Worm (Caenorhabditis elegans): ENCODE measurements around the gene srx-95.
A peak's percentile ranks its signal among the peaks of the same experiment; 100 is the strongest.

The srx-95 gene

ce11 chrII:6782738-6783163, 28.2 kb upstream of the srx-95 start (continued):
- no peak for TF ChIP-seq F33H1.4 (GFP tag; IDR thresholded peaks at IDR 0.05)
- peak; percentile 42 for TF ChIP-seq tlf-1 (GFP tag; optimal IDR thresholded peaks at IDR 0.05)
- TF ChIP-seq hrde-1 (tag; optimal IDR thresholded peaks at IDR 0.05; ENCODE audit: borderline replicate concordance): no peak
- no peak for TF ChIP-seq let-526 (GFP tag; IDR thresholded peaks at IDR 0.05)
- TF ChIP-seq nfyb-1 (GFP tag; IDR thresholded peaks at IDR 0.05): peak; percentile 82
- TF ChIP-seq ztf-22 (GFP tag; optimal IDR thresholded peaks at IDR 0.05): no peak
- no peak for TF ChIP-seq nhr-120 (GFP tag; IDR thresholded peaks at IDR 0.05)
- TF ChIP-seq athp-1 (tag; optimal IDR thresholded peaks at IDR 0.05): no peak
- no peak for TF ChIP-seq F22D6.2 (tag; optimal IDR thresholded peaks at IDR 0.05)
- TF ChIP-seq F57A8.1 (GFP tag; optimal IDR thresholded peaks at IDR 0.05): no peak
- peak; percentile 23 for TF ChIP-seq lin-40 (tag; optimal IDR thresholded peaks at IDR 0.05)
- TF ChIP-seq pbrm-1 (GFP tag; IDR thresholded peaks at IDR 0.05): 0 out of 2 replicates have a peak, but pooled peaks have one; percentile 33
- TF ChIP-seq let-607 (tag; optimal IDR thresholded peaks at IDR 0.05): no peak
- TF ChIP-seq lin-26 (GFP tag; IDR thresholded peaks at IDR 0.05): 0 out of 2 replicates have a peak, but pooled peaks have one; percentile 44
- TF ChIP-seq akir-1 (GFP tag; optimal IDR thresholded peaks at IDR 0.05): no peak
- TF ChIP-seq sea-2 (GFP tag; IDR thresholded peaks at IDR 0.05): no peak
- no peak for TF ChIP-seq B0261.1 (tag; optimal IDR thresholded peaks at IDR 0.05)

- no peak for TF ChIP-seq cebp-2 (GFP tag; IDR thresholded peaks at IDR 0.05)
- no peak for TF ChIP-seq ZK185.1 (tag; optimal IDR thresholded peaks at IDR 0.05; ENCODE audit: poor library complexity, severe bottlenecking)
- no peak for TF ChIP-seq atf-7 (tag; optimal IDR thresholded peaks at IDR 0.05)
- TF ChIP-seq hlh-26 (GFP tag; conservative IDR thresholded peaks at IDR 0.05): no peak
- TF ChIP-seq F22D6.2 (tag; optimal IDR thresholded peaks at IDR 0.05): no peak
- TF ChIP-seq Y56A3A.18 (GFP tag; IDR thresholded peaks at IDR 0.05): no peak
- no peak for TF ChIP-seq zim-3 (tag; optimal IDR thresholded peaks at IDR 0.05)
- TF ChIP-seq attf-5 (GFP tag; optimal IDR thresholded peaks at IDR 0.05): no peak
- TF ChIP-seq Y53G8AR.9 (GFP tag; conservative IDR thresholded peaks at IDR 0.05): no peak
- TF ChIP-seq aptf-3 (GFP tag; IDR thresholded peaks at IDR 0.05): no peak
- TF ChIP-seq madf-8 (GFP tag; conservative IDR thresholded peaks at IDR 0.05): peak; percentile 85
- TF ChIP-seq ztf-3 (GFP tag; optimal IDR thresholded peaks at IDR 0.05): no peak
- no peak for TF ChIP-seq B0019.2 (GFP tag; conservative IDR thresholded peaks at IDR 0.05)
- peak; percentile 81 for TF ChIP-seq lsl-1 (GFP tag; optimal IDR thresholded peaks at IDR 0.05)
- no peak for TF ChIP-seq gei-17 (GFP tag; optimal IDR thresholded peaks at IDR 0.05)
- TF ChIP-seq pha-4 (tag; optimal IDR thresholded peaks at IDR 0.05): no peak
- no peak for TF ChIP-seq mxl-1 (tag; optimal IDR thresholded peaks at IDR 0.05)
- no peak for TF ChIP-seq Y79H2A.3 (GFP tag; conservative IDR thresholded peaks at IDR 0.05)
- no peak for TF ChIP-seq nhr-179 (tag; optimal IDR thresholded peaks at IDR 0.05)
- no peak for TF ChIP-seq ztf-26 (tag; optimal IDR thresholded peaks at IDR 0.05)
- TF ChIP-seq mes-4 (tag; optimal IDR thresholded peaks at IDR 0.05): no peak
- TF ChIP-seq B0035.1 (tag; optimal IDR thresholded peaks at IDR 0.05): no peak
- TF ChIP-seq let-526 (GFP tag; IDR thresholded peaks at IDR 0.05): no peak
- peak; percentile 48 for TF ChIP-seq efl-1 (GFP tag; optimal IDR thresholded peaks at IDR 0.05)
- TF ChIP-seq F52B5.7 (tag; optimal IDR thresholded peaks at IDR 0.05): no peak
- no peak for TF ChIP-seq ztf-18 (tag; optimal IDR thresholded peaks at IDR 0.05)
- TF ChIP-seq attf-6 (GFP tag; IDR thresholded peaks at IDR 0.05): no peak
- no peak for TF ChIP-seq tbx-9 (tag; optimal IDR thresholded peaks at IDR 0.05; ENCODE audit: borderline replicate concordance)
- no peak for TF ChIP-seq fkh-3 (tag; optimal IDR thresholded peaks at IDR 0.05)
- no peak for TF ChIP-seq egl-44 (GFP tag; IDR thresholded peaks at IDR 0.05)
- no peak for TF ChIP-seq ceh-79 (tag; optimal IDR thresholded peaks at IDR 0.05)
- no peak for TF ChIP-seq bed-1 (GFP tag; IDR thresholded peaks at IDR 0.05)
- no peak for TF ChIP-seq K12H6.12 (tag; optimal IDR thresholded peaks at IDR 0.05)
- no peak for TF ChIP-seq dox-1 (GFP tag; IDR thresholded peaks at IDR 0.05)
Observed at ce11 chrII:6781983-6782382, 27.4 kb upstream of the srx-95 start.
